Fruit fly (Drosophila melanogaster) whole organism, wandering third instar larva: ENCODE data around the gene CG32971.

ENCODE experiments used
- Abd-B ChIP-seq: fragments of >200 bp; optimal IDR thresholded peaks from 2 replicates; lab custom pipeline; 2017; ENCODE audit warnings: missing biosample characterization, missing genetic modification characterization
- CG32264 ChIP-seq: fragments of 200-800 bp; sonication (Bioruptor generic); optimal IDR thresholded peaks from 2 replicates; lab custom pipeline; 2016; ENCODE audit warnings: missing biosample characterization, missing genetic modification characterization
- CG9705 ChIP-seq: fragments of 200-800 bp; sonication (Bioruptor generic); optimal IDR thresholded peaks from 2 replicates; lab custom pipeline; 2018; ENCODE audit warnings: missing biosample characterization, mild to moderate bottlenecking, missing genetic modification characterization
- CrebA ChIP-seq: fragments of 200-800 bp; sonication (Bioruptor generic); optimal IDR thresholded peaks from 2 replicates; lab custom pipeline; 2016; ENCODE audit warnings: missing biosample characterization, mild to moderate bottlenecking, missing genetic modification characterization, borderline replicate concordance
- Dfd ChIP-seq: fragments of >200 bp; optimal IDR thresholded peaks from 2 replicates; lab custom pipeline; 2017; ENCODE audit warnings: missing biosample characterization, missing genetic modification characterization
- Dif ChIP-seq: fragments of 200-275, 200-300 bp; sonication (Bioruptor generic); optimal IDR thresholded peaks from 2 replicates; lab custom pipeline; 2018; ENCODE audit warnings: missing biosample characterization, missing genetic modification characterization; ENCODE audit not compliant: partially characterized antibody
- GATAd ChIP-seq: sonication (Bioruptor generic); optimal IDR thresholded peaks from 2 replicates; lab custom pipeline; 2016; ENCODE audit warnings: missing biosample characterization, missing genetic modification characterization
- HLH106 ChIP-seq: fragments of 200-800 bp; optimal IDR thresholded peaks from 3 replicates; lab custom pipeline; 2019; ENCODE audit warnings: missing biosample characterization, mild to moderate bottlenecking, missing genetic modification characterization, moderate library complexity
- Hnf4 ChIP-seq: fragments of 200-800 bp; sonication (Bioruptor generic); optimal IDR thresholded peaks from 2 replicates; lab custom pipeline; 2016; ENCODE audit warnings: missing biosample characterization, mild to moderate bottlenecking, missing genetic modification characterization
- Hr78 ChIP-seq: fragments of >200 bp; optimal IDR thresholded peaks from 2 replicates; lab custom pipeline; 2017; ENCODE audit warnings: missing biosample characterization, missing genetic modification characterization
- Hr83 ChIP-seq: fragments of 200-300 bp; sonication (Bioruptor generic); optimal IDR thresholded peaks from 2 replicates; lab custom pipeline; 2016; ENCODE audit warnings: missing biosample characterization, mild to moderate bottlenecking, missing genetic modification characterization, moderate library complexity; ENCODE audit not compliant: poor library complexity, severe bottlenecking
- Jra ChIP-seq: sonication (Bioruptor generic); optimal IDR thresholded peaks from 2 replicates; lab custom pipeline; 2016; ENCODE audit warnings: missing biosample characterization, missing genetic modification characterization
- Mio ChIP-seq: sonication (Bioruptor generic); optimal IDR thresholded peaks from 2 replicates; lab custom pipeline; 2016; ENCODE audit warnings: missing biosample characterization, missing genetic modification characterization
- Myc ChIP-seq: fragments of >200 bp; optimal IDR thresholded peaks from 2 replicates; lab custom pipeline; 2017
- N ChIP-seq: fragments of >200 bp; optimal IDR thresholded peaks from 2 replicates; lab custom pipeline; 2018; ENCODE audit warnings: missing biosample characterization, missing external identifiers, missing genetic modification characterization
- OdsH ChIP-seq: fragments of 200-800 bp; sonication (Bioruptor generic); optimal IDR thresholded peaks from 2 replicates; lab custom pipeline; 2016; ENCODE audit warnings: missing biosample characterization, mild to moderate bottlenecking, missing genetic modification characterization
- Rel ChIP-seq, 2 experiments: fragments of 200-800 bp; sonication (Bioruptor generic) in 1 of 2; optimal IDR thresholded peaks; 2 replicates in 1 of 2; 3 replicates in 1 of 2; lab custom pipeline; 2016 to 2019; ENCODE audit warnings: mild to moderate bottlenecking in 2 of 2, missing biosample characterization in 2 of 2, missing genetic modification characterization in 2 of 2, moderate library complexity in 1 of 2
- Sp1 ChIP-seq: fragments of 200-800 bp; sonication (Bioruptor generic); optimal IDR thresholded peaks from 3 replicates; lab custom pipeline; 2019; ENCODE audit warnings: missing biosample characterization, mild to moderate bottlenecking, missing genetic modification characterization, moderate library complexity
- Vsx2 ChIP-seq: fragments of 200-300, 225-300 bp; sonication (Bioruptor generic); optimal IDR thresholded peaks from 2 replicates; lab custom pipeline; 2018; ENCODE audit warnings: missing biosample characterization, missing genetic modification characterization; ENCODE audit not compliant: partially characterized antibody
- br ChIP-seq: fragments of 200-800 bp; sonication (Bioruptor generic); optimal IDR thresholded peaks from 2 replicates; lab custom pipeline; 2016; ENCODE audit warnings: missing biosample characterization, missing genetic modification characterization
- brk ChIP-seq: fragments of 200-800 bp; sonication (Bioruptor generic); optimal IDR thresholded peaks from 2 replicates; lab custom pipeline; 2016; ENCODE audit warnings: missing biosample characterization, mild to moderate bottlenecking, missing genetic modification characterization
- dl ChIP-seq, 2 experiments: fragments of 175-275, 200-275 bp in 1 of 2; fragments of 200-275 bp in 1 of 2; sonication (Bioruptor generic); optimal IDR thresholded peaks; lab custom pipeline; 2018; ENCODE audit warnings: mild to moderate bottlenecking in 2 of 2, missing biosample characterization in 2 of 2, missing genetic modification characterization in 2 of 2, moderate library complexity in 2 of 2; ENCODE audit not compliant: partially characterized antibody in 2 of 2, insufficient read depth in 1 of 2
- dmrt93B ChIP-seq: fragments of 200-800 bp; sonication (Bioruptor generic); optimal IDR thresholded peaks from 2 replicates; lab custom pipeline; 2018; ENCODE audit warnings: missing biosample characterization, mild to moderate bottlenecking, missing genetic modification characterization
- dsf ChIP-seq: sonication (Bioruptor generic); optimal IDR thresholded peaks from 2 replicates; lab custom pipeline; 2016; ENCODE audit warnings: missing biosample characterization, missing genetic modification characterization, borderline replicate concordance
- foxo ChIP-seq, 2 experiments: fragments of 200-800 bp; sonication (Bioruptor generic); optimal IDR thresholded peaks; 2 replicates in 1 of 2; 3 replicates in 1 of 2; lab custom pipeline; 2016 to 2017; ENCODE audit warnings: missing biosample characterization in 2 of 2, missing genetic modification characterization in 2 of 2
- fru ChIP-seq: fragments of 200-800 bp; sonication (Bioruptor generic); optimal IDR thresholded peaks from 3 replicates; lab custom pipeline; 2016; ENCODE audit warnings: missing biosample characterization, mild to moderate bottlenecking, missing genetic modification characterization
- h ChIP-seq: fragments of 200-800 bp; sonication (Bioruptor generic); optimal IDR thresholded peaks from 3 replicates; lab custom pipeline; 2016; ENCODE audit warnings: missing biosample characterization, mild to moderate bottlenecking, missing genetic modification characterization
- jim ChIP-seq: fragments of 175-275, 200-325 bp; sonication (Bioruptor generic); optimal IDR thresholded peaks from 2 replicates; lab custom pipeline; 2016; ENCODE audit warnings: missing biosample characterization, mild to moderate bottlenecking, missing genetic modification characterization
- lola ChIP-seq: fragments of >200 bp; optimal IDR thresholded peaks from 2 replicates; lab custom pipeline; 2017; ENCODE audit warnings: missing biosample characterization, missing genetic modification characterization
- pan ChIP-seq: fragments of >200 bp; optimal IDR thresholded peaks from 2 replicates; lab custom pipeline; 2017
- psq ChIP-seq: fragments of 200-800 bp; sonication (Bioruptor generic); optimal IDR thresholded peaks from 3 replicates; lab custom pipeline; 2017; ENCODE audit warnings: missing biosample characterization, mild to moderate bottlenecking, missing genetic modification characterization, moderate library complexity
- rgr ChIP-seq: fragments of 200-800 bp; sonication (Bioruptor generic); optimal IDR thresholded peaks from 3 replicates; lab custom pipeline; 2016; ENCODE audit warnings: missing biosample characterization, mild to moderate bottlenecking, missing genetic modification characterization
- sage ChIP-seq: fragments of 200-800 bp; sonication (Bioruptor generic); optimal IDR thresholded peaks from 2 replicates; lab custom pipeline; 2016; ENCODE audit warnings: missing biosample characterization, mild to moderate bottlenecking, missing genetic modification characterization
- sv ChIP-seq: fragments of 200-800 bp; sonication (Bioruptor generic); optimal IDR thresholded peaks from 3 replicates; lab custom pipeline; 2016; ENCODE audit warnings: missing biosample characterization, missing genetic modification characterization
- tai ChIP-seq: sonication (Bioruptor generic); optimal IDR thresholded peaks from 2 replicates; lab custom pipeline; 2016; ENCODE audit warnings: missing biosample characterization, missing genetic modification characterization
- usp ChIP-seq: fragments of >200 bp; optimal IDR thresholded peaks from 2 replicates; lab custom pipeline; 2017; ENCODE audit warnings: missing biosample characterization, missing genetic modification characterization
- woc ChIP-seq: sonication (Bioruptor generic); optimal IDR thresholded peaks from 2 replicates; lab custom pipeline; 2016; ENCODE audit warnings: missing biosample characterization, mild to moderate bottlenecking, missing genetic modification characterization

CG32971 gene

dm6 chr2L:14226694-14227093 is 47.9 kb upstream of the CG32971 start:
- TF ChIP-seq CG9705 (GFP tag; lab: Kevin White, UChicago), result no peak
- peak; percentile 18 for TF ChIP-seq CrebA (GFP tag; lab: Kevin White, UChicago)

- no peak for TF ChIP-seq CG32264 (GFP tag; lab: Kevin White, UChicago)
- TF ChIP-seq h (GFP tag; lab: Kevin White, UChicago), result no peak
- no peak for TF ChIP-seq br
- no peak for TF ChIP-seq GATAd (GFP tag; lab: Kevin White, UChicago)
- TF ChIP-seq Rel (GFP tag; optimal IDR thresholded peaks at IDR 0.05; lab: Kevin White, UChicago), result no peak
- TF ChIP-seq Rel (tag; optimal IDR thresholded peaks at IDR 0.05; lab: Kevin White, UChicago), result no peak
- no peak for TF ChIP-seq Jra (GFP tag; lab: Kevin White, UChicago)
- TF ChIP-seq CrebA (GFP tag; lab: Kevin White, UChicago), result no peak
- no peak for TF ChIP-seq usp (GFP tag; lab: Kevin White, UChicago)
- no peak for TF ChIP-seq OdsH
- no peak for TF ChIP-seq foxo (GFP tag; optimal IDR thresholded peaks at IDR 0.05; lab: Kevin White, UChicago)
- no peak for TF ChIP-seq N (GFP tag; lab: Kevin White, UChicago)
- TF ChIP-seq Vsx2, result no peak
Measured at dm6 chr2L:14230050-14230449, 44.6 kb upstream of the CG32971 start.

DNA sequence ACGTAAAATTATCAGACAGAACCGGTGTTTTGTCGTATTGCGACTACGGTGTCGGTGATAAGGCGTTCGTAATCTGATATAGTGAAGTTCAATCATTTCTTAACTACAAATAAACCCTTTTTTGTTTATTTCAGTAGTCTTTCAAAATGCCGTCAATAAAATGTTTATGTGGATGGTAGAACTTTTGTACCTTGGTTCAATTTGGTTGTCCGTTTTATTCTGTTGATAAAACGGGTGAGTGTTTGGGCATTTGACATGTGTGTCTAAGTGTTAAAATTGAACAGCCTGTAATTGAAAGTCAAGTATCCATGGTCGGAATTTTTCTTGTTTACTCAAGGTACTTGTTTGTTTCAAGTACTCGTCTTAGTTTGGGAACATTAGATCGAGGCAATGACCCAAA is 44.1 kb upstream of the CG32971 start:
- TF ChIP-seq Hr83 (GFP tag; lab: Kevin White, UChicago) (no peak), Hnf4 (GFP tag; lab: Kevin White, UChicago) (no peak), OdsH (no peak), HLH106 (tag; lab: Kevin White, UChicago) (no peak)

DNA sequence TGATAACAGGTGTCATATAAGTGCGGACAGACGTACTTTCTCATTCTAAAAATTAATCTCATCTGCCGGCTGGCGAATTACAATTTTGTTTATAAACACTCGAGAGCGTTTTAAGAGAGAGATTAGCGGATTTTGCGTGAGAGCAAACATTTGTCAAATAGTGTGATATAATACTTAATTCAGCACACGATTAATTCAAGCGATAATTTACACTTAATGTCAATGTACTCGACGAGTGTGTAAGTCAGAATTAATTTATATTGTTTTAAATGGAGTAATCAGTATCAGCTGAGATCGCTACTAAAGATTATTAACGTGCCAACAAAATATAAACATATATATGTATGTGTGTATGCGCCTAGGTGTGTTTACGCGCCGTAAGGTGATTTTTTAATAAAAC is 41.9 kb upstream of the CG32971 start:
- peak; percentile 3 for TF ChIP-seq brk (GFP tag; lab: Kevin White, UChicago)
- TF ChIP-seq dmrt93B, result no peak
- TF ChIP-seq h (GFP tag; lab: Kevin White, UChicago), result no peak

dm6 chr2L:14233896-14234626 is 40.6 kb upstream of the CG32971 start, which contains the start of gene Dyrk2:
Gene Dyrk2 (minus strand): TSS chr2L:14234126.
- no peak for TF ChIP-seq sage
- TF ChIP-seq rgr (GFP tag; lab: Kevin White, UChicago), result peak; percentile 46
- no peak for TF ChIP-seq GATAd (GFP tag; lab: Kevin White, UChicago)
- TF ChIP-seq CG9705 (GFP tag; lab: Kevin White, UChicago), result no peak
- TF ChIP-seq Sp1, result peak; percentile 57
- TF ChIP-seq Abd-B, result no peak
- peak; percentile 85 for TF ChIP-seq Vsx2
- peak; percentile 43 for TF ChIP-seq fru
- no peak for TF ChIP-seq Rel (GFP tag; optimal IDR thresholded peaks at IDR 0.05; lab: Kevin White, UChicago)
- peak; percentile 25 for TF ChIP-seq Rel (tag; optimal IDR thresholded peaks at IDR 0.05; lab: Kevin White, UChicago)
- TF ChIP-seq jim (GFP tag; lab: Kevin White, UChicago), result peak; percentile 25
- peak in 1 of 2 experiments; percentile 1 for TF ChIP-seq dl (GFP tag; optimal IDR thresholded peaks at IDR 0.05; lab: Kevin White, UChicago; ENCODE audit: insufficient read depth in 1 of 2, partially characterized antibody in 2 of 2)
- TF ChIP-seq pan, result no peak
- TF ChIP-seq dmrt93B, result peak; percentile 38
- peak; percentile 84 for TF ChIP-seq Dif (GFP tag; lab: Kevin White, UChicago)
- TF ChIP-seq Mio, result no peak
- TF ChIP-seq Hnf4 (GFP tag; lab: Kevin White, UChicago), result peak; percentile 18
- no peak for TF ChIP-seq CG32264 (GFP tag; lab: Kevin White, UChicago)
- no peak for TF ChIP-seq dsf (GFP tag; lab: Kevin White, UChicago)
- no peak for TF ChIP-seq OdsH
- TF ChIP-seq psq (GFP tag; lab: Kevin White, UChicago), result peak; percentile 67
- peak; percentile 98 for TF ChIP-seq Myc
- TF ChIP-seq brk (GFP tag; lab: Kevin White, UChicago), result no peak
- no peak for TF ChIP-seq Jra (GFP tag; lab: Kevin White, UChicago)
- TF ChIP-seq tai (GFP tag; lab: Kevin White, UChicago), result no peak
- no peak for TF ChIP-seq sv (GFP tag; lab: Kevin White, UChicago)
- peak; percentile 43 for TF ChIP-seq woc (GFP tag; lab: Kevin White, UChicago)
- peak; percentile 59 for TF ChIP-seq Hr83 (GFP tag; lab: Kevin White, UChicago)
- TF ChIP-seq CrebA (GFP tag; lab: Kevin White, UChicago), result no peak
- TF ChIP-seq HLH106 (tag; lab: Kevin White, UChicago), result peak; percentile 66
- peak; percentile 38 for TF ChIP-seq h (GFP tag; lab: Kevin White, UChicago)
- peak; percentile 30 for TF ChIP-seq br
- TF ChIP-seq Hr78 (GFP tag; lab: Kevin White, UChicago), result no peak
- no peak for TF ChIP-seq Dfd (GFP tag; lab: Kevin White, UChicago)
- TF ChIP-seq N (GFP tag; lab: Kevin White, UChicago), result no peak
- no peak for TF ChIP-seq lola (GFP tag; lab: Kevin White, UChicago)
- peak in 1 of 2 experiments; percentile 51 for TF ChIP-seq foxo (GFP tag; optimal IDR thresholded peaks at IDR 0.05; lab: Kevin White, UChicago)
